Fruit fly (Drosophila melanogaster) whole organism, embryonic: ENCODE results near the gene flw.

Experiments used
- ATbp ChIP-seq: fragments of 200-800 bp; sonication (Bioruptor generic); optimal IDR thresholded peaks from 2 replicates; lab custom pipeline; 2017; ENCODE audit warnings: missing biosample characterization, mild to moderate bottlenecking, missing genetic modification characterization, missing genetic modification reagents
- Atf-2 ChIP-seq: fragments of 200-800 bp; sonication (Bioruptor generic); optimal IDR thresholded peaks from 2 replicates; lab custom pipeline; 2016; ENCODE audit warnings: missing biosample characterization, missing genetic modification characterization
- Atf6 ChIP-seq: fragments of 200-800 bp; sonication (Bioruptor generic); IDR thresholded peaks from 2 replicates; pipeline ENCODE4 v1.3.6; 2022; ENCODE audit warnings: missing biosample characterization, missing genetic modification characterization
- CG10267 ChIP-seq: fragments of 200-800 bp; sonication (Bioruptor generic); optimal IDR thresholded peaks from 2 replicates; lab custom pipeline; 2018; ENCODE audit warnings: missing biosample characterization, mild to moderate bottlenecking, missing genetic modification characterization, moderate library complexity
- CG11247 ChIP-seq: fragments of 200-800 bp; sonication (Bioruptor generic); IDR thresholded peaks from 2 replicates; pipeline ENCODE4 v1.3.6; 2022; ENCODE audit warnings: missing biosample characterization, missing genetic modification characterization
- CG15073 ChIP-seq: fragments of 200-800 bp; sonication (Bioruptor generic); optimal IDR thresholded peaks from 2 replicates; lab custom pipeline; 2016; ENCODE audit warnings: missing biosample characterization, missing genetic modification characterization
- CG15269 ChIP-seq: fragments of 200-800 bp; sonication (Bioruptor generic); optimal IDR thresholded peaks from 2 replicates; lab custom pipeline; 2018; ENCODE audit warnings: missing biosample characterization, mild to moderate bottlenecking, missing genetic modification characterization, moderate library complexity
- CG15479 ChIP-seq: fragments of 200-800 bp; sonication (Bioruptor generic); optimal IDR thresholded peaks from 3 replicates; lab custom pipeline; 2019; ENCODE audit warnings: missing biosample characterization, mild to moderate bottlenecking, missing genetic modification characterization, moderate library complexity
- CG1647 ChIP-seq: fragments of 200-800 bp; sonication (Bioruptor generic); optimal IDR thresholded peaks from 3 replicates; lab custom pipeline; 2016; ENCODE audit warnings: missing biosample characterization, missing genetic modification characterization
- CG16815 ChIP-seq: fragments of 200-800 bp; sonication (Bioruptor generic); optimal IDR thresholded peaks from 3 replicates; lab custom pipeline; 2017; ENCODE audit warnings: missing biosample characterization, mild to moderate bottlenecking, missing genetic modification characterization
- CG16863 ChIP-seq: fragments of 200-800 bp; sonication (Bioruptor generic); optimal IDR thresholded peaks from 3 replicates; lab custom pipeline; 2016; ENCODE audit warnings: missing biosample characterization, missing genetic modification characterization
- CG17385 ChIP-seq: fragments of 200-800 bp; sonication (Bioruptor generic); optimal IDR thresholded peaks from 3 replicates; lab custom pipeline; 2018; ENCODE audit warnings: missing biosample characterization, mild to moderate bottlenecking, missing genetic modification characterization
- CG2712 ChIP-seq: fragments of 200-800 bp; optimal IDR thresholded peaks from 3 replicates; lab custom pipeline; 2019; ENCODE audit warnings: missing biosample characterization, mild to moderate bottlenecking, missing genetic modification characterization, moderate library complexity
- CG30020 ChIP-seq: fragments of 200-800 bp; optimal IDR thresholded peaks from 2 replicates; lab custom pipeline; 2019; ENCODE audit warnings: missing biosample characterization, mild to moderate bottlenecking, missing genetic modification characterization, moderate library complexity
- CG30403 ChIP-seq: fragments of 200-800 bp; sonication (Bioruptor generic); optimal IDR thresholded peaks from 3 replicates; lab custom pipeline; 2016; ENCODE audit warnings: missing biosample characterization, missing genetic modification characterization
- CG30431 ChIP-seq: fragments of 200-800 bp; sonication (Bioruptor generic); optimal IDR thresholded peaks from 2 replicates; lab custom pipeline; 2017; ENCODE audit warnings: missing biosample characterization, missing genetic modification characterization
- CG43689 ChIP-seq: fragments of 200-800 bp; sonication (Bioruptor generic); IDR thresholded peaks from 2 replicates; pipeline ENCODE4 v1.3.6; 2022; ENCODE audit warnings: missing biosample characterization, missing genetic modification characterization
- CG4854 ChIP-seq: fragments of 200-800 bp; sonication (Bioruptor generic); optimal IDR thresholded peaks from 2 replicates; lab custom pipeline; 2016; ENCODE audit warnings: missing biosample characterization, missing genetic modification characterization, inconsistent platforms
- Dp ChIP-seq: fragments of 200-800 bp; sonication (Bioruptor generic); optimal IDR thresholded peaks from 2 replicates; lab custom pipeline; 2018; ENCODE audit warnings: missing biosample characterization, mild to moderate bottlenecking, missing genetic modification characterization, moderate library complexity
- ERR ChIP-seq: fragments of 200-800 bp; sonication (Bioruptor generic); optimal IDR thresholded peaks from 2 replicates; lab custom pipeline; 2016; ENCODE audit warnings: missing biosample characterization, missing genetic modification characterization
- Eip74EF ChIP-seq, 2 experiments: fragments of 200-800 bp in 1 of 2; fragments of >200 bp in 1 of 2; sonication (Bioruptor generic) in 1 of 2; optimal IDR thresholded peaks; 2 replicates each; lab custom pipeline; 2017 to 2019; ENCODE audit warnings: missing biosample characterization in 2 of 2, missing genetic modification characterization in 2 of 2, mild to moderate bottlenecking in 1 of 2, moderate library complexity in 1 of 2
- Elba2 ChIP-seq: fragments of 200-800 bp; sonication (Bioruptor generic); optimal IDR thresholded peaks from 3 replicates; lab custom pipeline; 2016; ENCODE audit warnings: missing biosample characterization, missing genetic modification characterization
- Gug ChIP-seq: fragments of 200-800 bp; sonication (Bioruptor generic); IDR thresholded peaks from 4 replicates; pipeline ENCODE4 v1.3.6; 2022; ENCODE audit warnings: missing biosample characterization, missing genetic modification characterization
- HLH3B ChIP-seq: fragments of 200-800 bp; sonication (Bioruptor generic); IDR thresholded peaks from 2 replicates; pipeline ENCODE4 v1.3.6; 2022; ENCODE audit warnings: missing biosample characterization, missing genetic modification characterization
- MBD-R2 ChIP-seq: fragments of 200-800 bp; sonication (Bioruptor generic); IDR thresholded peaks from 2 replicates; pipeline ENCODE4 v1.3.6; 2022; ENCODE audit warnings: missing biosample characterization, missing genetic modification characterization
- NC2α ChIP-seq: fragments of 200-800 bp; sonication (Bioruptor generic); optimal IDR thresholded peaks from 2 replicates; lab custom pipeline; 2016; ENCODE audit warnings: missing biosample characterization, missing genetic modification characterization
- Optix ChIP-seq: fragments of 200-800 bp; sonication (Bioruptor generic); IDR thresholded peaks from 3 replicates; pipeline ENCODE4 v1.3.6; 2022; ENCODE audit warnings: missing biosample characterization, missing genetic modification characterization
- Pdp1 ChIP-seq, 2 experiments: fragments of 200-800 bp; sonication (Bioruptor generic); optimal IDR thresholded peaks; 3 replicates each; lab custom pipeline; 2016; ENCODE audit warnings: missing biosample characterization in 2 of 2, missing genetic modification characterization in 2 of 2, mild to moderate bottlenecking in 1 of 2, moderate library complexity in 1 of 2
- Scr ChIP-seq: fragments of 200-800 bp; sonication (Bioruptor generic); IDR thresholded peaks from 2 replicates; pipeline ENCODE4 v1.3.6; 2022; ENCODE audit warnings: missing biosample characterization, missing genetic modification characterization; ENCODE audit not compliant: partially characterized antibody
- Taf1 ChIP-seq: fragments of 200-800 bp; sonication (Bioruptor generic); IDR thresholded peaks from 2 replicates; pipeline ENCODE4 v1.3.6; 2022; ENCODE audit warnings: missing biosample characterization, missing genetic modification characterization
- YL-1 ChIP-seq: fragments of 200-800 bp; sonication (Bioruptor generic); optimal IDR thresholded peaks from 3 replicates; lab custom pipeline; 2017; ENCODE audit warnings: missing biosample characterization, mild to moderate bottlenecking, missing genetic modification characterization
- bbx ChIP-seq: fragments of 200-800 bp; sonication (Bioruptor generic); IDR thresholded peaks from 2 replicates; pipeline ENCODE4 v1.3.6; 2022; ENCODE audit warnings: missing biosample characterization, missing genetic modification characterization; ENCODE audit not compliant: partially characterized antibody
- bsh ChIP-seq, 2 experiments: fragments of 200-800 bp; sonication (Bioruptor generic); optimal IDR thresholded peaks; 2 replicates each; lab custom pipeline; 2017 to 2018; ENCODE audit warnings: mild to moderate bottlenecking in 2 of 2, missing biosample characterization in 2 of 2, missing genetic modification characterization in 2 of 2, moderate library complexity in 1 of 2
- cad ChIP-seq: fragments of >200 bp; optimal IDR thresholded peaks from 2 replicates; lab custom pipeline; 2017; ENCODE audit warnings: missing biosample characterization, missing genetic modification characterization
- exex ChIP-seq: fragments of 200-800 bp; sonication (Bioruptor generic); optimal IDR thresholded peaks from 4 replicates; lab custom pipeline; 2018; ENCODE audit warnings: missing biosample characterization, mild to moderate bottlenecking, missing genetic modification characterization, moderate library complexity
- fd3F ChIP-seq: fragments of 200-800 bp; sonication (Bioruptor generic); optimal IDR thresholded peaks from 2 replicates; lab custom pipeline; 2018; ENCODE audit warnings: missing biosample characterization, mild to moderate bottlenecking, missing genetic modification characterization, moderate library complexity
- gt ChIP-seq: fragments of 200-800 bp; sonication (Bioruptor generic); IDR thresholded peaks from 2 replicates; pipeline ENCODE4 v1.3.6; 2022; ENCODE audit warnings: missing biosample characterization, missing genetic modification characterization
- hkb ChIP-seq, 2 experiments: fragments of 200-800 bp in 1 of 2; fragments of >200 bp in 1 of 2; sonication (Bioruptor generic) in 1 of 2; IDR thresholded peaks in 1 of 2; optimal IDR thresholded peaks in 1 of 2; 2 replicates each; pipeline versions ENCODE4 v1.3.6 to Lab custom; 2017 to 2022; ENCODE audit warnings: missing biosample characterization in 1 of 2, missing genetic modification characterization in 1 of 2
- jing ChIP-seq: fragments of 200-800 bp; sonication (Bioruptor generic); optimal IDR thresholded peaks from 2 replicates; lab custom pipeline; 2018; ENCODE audit warnings: missing biosample characterization, mild to moderate bottlenecking, missing genetic modification characterization
- kah ChIP-seq: fragments of 200-800 bp; sonication (Bioruptor generic); optimal IDR thresholded peaks from 2 replicates; lab custom pipeline; 2018; ENCODE audit warnings: missing biosample characterization, mild to moderate bottlenecking, missing genetic modification characterization
- klu ChIP-seq: fragments of 200-800 bp; sonication (Bioruptor generic); IDR thresholded peaks from 2 replicates; pipeline ENCODE4 v1.3.6; 2022; ENCODE audit warnings: missing biosample characterization, missing genetic modification characterization
- lab ChIP-seq: fragments of 200-800 bp; sonication (Bioruptor generic); optimal IDR thresholded peaks from 3 replicates; lab custom pipeline; 2017; ENCODE audit warnings: missing biosample characterization, missing genetic modification characterization, mild to moderate bottlenecking, moderate library complexity, missing genetic modification reagents
- lbe ChIP-seq: fragments of 200-800 bp; sonication (Bioruptor generic); optimal IDR thresholded peaks from 2 replicates; lab custom pipeline; 2016; ENCODE audit warnings: missing biosample characterization, mild to moderate bottlenecking, missing genetic modification characterization
- lilli ChIP-seq: fragments of 200-800 bp; sonication (Bioruptor generic); optimal IDR thresholded peaks from 3 replicates; lab custom pipeline; 2016; ENCODE audit warnings: missing biosample characterization, missing genetic modification characterization
- nerfin-1 ChIP-seq: fragments of 200-800 bp; sonication (Bioruptor generic); optimal IDR thresholded peaks from 3 replicates; lab custom pipeline; 2019; ENCODE audit warnings: missing biosample characterization, mild to moderate bottlenecking, missing genetic modification characterization, moderate library complexity
- phol ChIP-seq: fragments of 200-800 bp; sonication (Bioruptor generic); optimal IDR thresholded peaks from 3 replicates; lab custom pipeline; 2018; ENCODE audit warnings: missing biosample characterization, mild to moderate bottlenecking, missing genetic modification characterization, moderate library complexity
- pita ChIP-seq: fragments of 200-800 bp; sonication (Bioruptor generic); optimal IDR thresholded peaks from 2 replicates; lab custom pipeline; 2017; ENCODE audit warnings: missing biosample characterization, mild to moderate bottlenecking, missing genetic modification characterization
- pum ChIP-seq: fragments of 200-800 bp; sonication (Bioruptor generic); optimal IDR thresholded peaks from 2 replicates; lab custom pipeline; 2016; ENCODE audit warnings: missing biosample characterization, missing genetic modification characterization
- row ChIP-seq: fragments of 200-800 bp; sonication (Bioruptor generic); IDR thresholded peaks from 3 replicates; pipeline ENCODE4 v1.3.6; 2022; ENCODE audit warnings: missing biosample characterization, missing genetic modification characterization
- trem ChIP-seq: fragments of 200-800 bp; optimal IDR thresholded peaks from 3 replicates; lab custom pipeline; 2019; ENCODE audit warnings: missing biosample characterization, mild to moderate bottlenecking, missing genetic modification characterization, moderate library complexity
- zen ChIP-seq: fragments of 200-800 bp; sonication (Bioruptor generic); optimal IDR thresholded peaks from 3 replicates; lab custom pipeline; 2018; ENCODE audit warnings: missing biosample characterization, mild to moderate bottlenecking, missing genetic modification characterization, moderate library complexity

flw gene

DNA sequence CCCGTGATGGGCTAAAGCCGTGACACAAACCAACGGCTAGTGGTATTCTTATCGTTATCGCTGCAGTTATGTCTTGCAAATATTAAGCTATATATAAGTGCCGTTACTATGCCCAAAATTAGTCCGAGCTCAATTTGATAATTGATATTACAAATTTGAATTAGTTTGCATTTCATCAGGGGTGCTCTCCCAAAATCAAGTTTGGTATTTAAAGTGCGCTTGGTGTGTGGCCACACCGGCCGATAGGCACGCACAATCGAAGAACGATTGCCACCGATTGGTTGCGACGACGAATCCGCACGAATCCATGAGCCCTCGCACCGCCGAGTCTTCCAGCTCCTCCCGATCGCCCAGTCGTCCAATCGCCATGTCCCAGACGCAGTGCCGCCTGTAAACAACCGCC lies 18.0 kb upstream of the flw start, which contains the start of gene CG17841 (continued):
- TF ChIP-seq Elba2 (GFP tag; lab: Kevin White, UChicago) (no peak), HLH3B (GFP tag; lab: Robert Waterston, UW) (no peak), cad (GFP tag; lab: Kevin White, UChicago) (no peak), CG11247 (GFP tag; lab: Robert Waterston, UW) (no peak), lab (GFP tag; lab: Kevin White, UChicago) (peak; percentile 23), pum (GFP tag; lab: Kevin White, UChicago) (no peak), ERR (GFP tag; lab: Kevin White, UChicago) (no peak), CG1647 (GFP tag; lab: Kevin White, UChicago) (no peak), CG30431 (GFP tag; lab: Kevin White, UChicago) (no peak), CG43689 (no peak), bsh (GFP tag; optimal IDR thresholded peaks at IDR 0.05; lab: Kevin White, UChicago) (no peak), MBD-R2 (GFP tag; lab: Robert Waterston, UW) (peak; percentile 62), lilli (no peak), CG15073 (GFP tag; lab: Kevin White, UChicago) (no peak), hkb (optimal IDR thresholded peaks at IDR 0.05; lab: Kevin White, UChicago) (no peak), hkb (GFP tag; IDR thresholded peaks at IDR 0.05; lab: Robert Waterston, UW) (no peak), Scr (GFP tag; lab: Robert Waterston, UW) (peak; percentile 45; the same call in 1 of the 2 replicates), Atf6 (GFP tag; lab: Robert Waterston, UW) (no peak), trem (tag; lab: Kevin White, UChicago) (peak; percentile 74), row (no peak), CG30020 (tag; lab: Kevin White, UChicago) (peak; percentile 59), CG17385 (GFP tag; lab: Kevin White, UChicago) (no peak), CG15479 (GFP tag; lab: Kevin White, UChicago) (no peak), fd3F (no peak), Taf1 (GFP tag; lab: Robert Waterston, UW) (no peak), gt (GFP tag; lab: Robert Waterston, UW) (no peak), CG15269 (tag; lab: Kevin White, UChicago) (no peak), Dp (GFP tag; lab: Kevin White, UChicago) (peak; percentile 83), lbe (no peak), CG16863 (GFP tag; lab: Kevin White, UChicago) (no peak), CG10267 (tag; lab: Kevin White, UChicago) (peak; percentile 65), YL-1 (GFP tag; lab: Kevin White, UChicago) (peak; percentile 42), Gug (GFP tag; lab: Robert Waterston, UW) (no peak), CG16815 (GFP tag; lab: Kevin White, UChicago) (no peak), pita (GFP tag; lab: Kevin White, UChicago) (peak; percentile 50), bbx (GFP tag; lab: Robert Waterston, UW) (peak; percentile 53), kah (GFP tag; lab: Kevin White, UChicago) (peak; percentile 26), Optix (GFP tag; lab: Robert Waterston, UW) (no peak), ATbp (GFP tag; lab: Kevin White, UChicago) (no peak), CG2712 (tag; lab: Kevin White, UChicago) (peak; percentile 31), klu (GFP tag; lab: Robert Waterston, UW) (no peak), phol (tag; lab: Kevin White, UChicago) (peak; percentile 40), Eip74EF (GFP tag; optimal IDR thresholded peaks at IDR 0.05; lab: Kevin White, UChicago) (no peak), CG30403 (GFP tag; lab: Kevin White, UChicago) (no peak), zen (tag; lab: Kevin White, UChicago) (no peak), jing (GFP tag; lab: Kevin White, UChicago) (no peak), exex (tag; lab: Kevin White, UChicago) (no peak), NC2α (GFP tag; lab: Kevin White, UChicago) (no peak), Atf-2 (no peak), Pdp1 (GFP tag; optimal IDR thresholded peaks at IDR 0.05; lab: Kevin White, UChicago) (peak in 1 of 2 experiments; percentile 38), CG4854 (GFP tag; lab: Kevin White, UChicago) (no peak), nerfin-1 (tag; lab: Kevin White, UChicago) (no peak)
